Fruit fly (Drosophila melanogaster): ENCODE measurements around the gene Dpm1.

Dpm1 gene

dm6 chr2L:19533247-19533646, 7.1 kb upstream of the Dpm1 start, which contains the start of gene CG33116 (continued):
- TF ChIP-seq CG6163 (GFP tag; IDR thresholded peaks at IDR 0.05) (peak; percentile 85), Hr38 (GFP tag; optimal IDR thresholded peaks at IDR 0.05) (peak; percentile 3), CG8319 (GFP tag; optimal IDR thresholded peaks at IDR 0.05) (peak; percentile 60), esn (GFP tag; optimal IDR thresholded peaks at IDR 0.05) (peak; percentile 89), CG6792 (GFP tag; optimal IDR thresholded peaks at IDR 0.05) (peak; percentile 79), vri (GFP tag; optimal IDR thresholded peaks at IDR 0.05) (peak; percentile 88), Ets96B (tag; optimal IDR thresholded peaks at IDR 0.05) (peak; percentile 73), Smox (GFP tag; optimal IDR thresholded peaks at IDR 0.05) (peak; percentile 81), Hr4 (GFP tag; optimal IDR thresholded peaks at IDR 0.05) (peak; percentile 92), OdsH (GFP tag; optimal IDR thresholded peaks at IDR 0.05) (peak; percentile 88), CG6808 (GFP tag; optimal IDR thresholded peaks at IDR 0.05) (peak; percentile 76), CG8119 (GFP tag; IDR thresholded peaks at IDR 0.05) (peak; percentile 83), CG34406 (GFP tag; optimal IDR thresholded peaks at IDR 0.05) (peak; percentile 75), CG3919 (GFP tag; optimal IDR thresholded peaks at IDR 0.05) (peak; percentile 92), CG8632 (GFP tag; optimal IDR thresholded peaks at IDR 0.05) (peak; percentile 74), achi (GFP tag; optimal IDR thresholded peaks at IDR 0.05) (peak; percentile 85), Sox102F (GFP tag; optimal IDR thresholded peaks at IDR 0.05) (peak; percentile 88), Met (GFP tag; optimal IDR thresholded peaks at IDR 0.05) (peak; percentile 88), CG6854 (GFP tag; optimal IDR thresholded peaks at IDR 0.05) (peak; percentile 71), Sox15 (GFP tag; optimal IDR thresholded peaks at IDR 0.05) (peak; percentile 61), Sox14 (GFP tag; optimal IDR thresholded peaks at IDR 0.05) (peak; percentile 87), CG11902 (GFP tag; optimal IDR thresholded peaks at IDR 0.05) (peak; percentile 57), CG15336 (GFP tag; IDR thresholded peaks at IDR 0.05) (peak; percentile 89), lz (GFP tag; optimal IDR thresholded peaks at IDR 0.05) (peak; percentile 87), salr (GFP tag; optimal IDR thresholded peaks at IDR 0.05) (peak; percentile 64 to 84), fd85E (GFP tag; optimal IDR thresholded peaks at IDR 0.05) (peak; percentile 69), Lpt (GFP tag; optimal IDR thresholded peaks at IDR 0.05) (peak; percentile 80), CG1621 (tag; optimal IDR thresholded peaks at IDR 0.05) (peak; percentile 77), svp (GFP tag) (peak; percentile 90)

dm6 chr2L:19530092-19530491, 3.9 kb upstream of the Dpm1 start, which contains the start of gene CG10165:
CG10165 (minus strand) TSS chr2L:19530305.
- peak; percentile 61 for TF ChIP-seq dsx (GFP tag; optimal IDR thresholded peaks at IDR 0.05; ENCODE audit: poor library complexity, severe bottlenecking)
- TF ChIP-seq fkh (GFP tag; optimal IDR thresholded peaks at IDR 0.05): peak; percentile 81
- TF ChIP-seq dac (GFP tag; optimal IDR thresholded peaks at IDR 0.05): no peak

- TF ChIP-seq CG7368 (GFP tag; optimal IDR thresholded peaks at IDR 0.05) (peak; percentile 90), Eip78C (GFP tag) (peak; percentile 99), CG10631 (GFP tag; optimal IDR thresholded peaks at IDR 0.05) (peak; percentile 96), ss (GFP tag; optimal IDR thresholded peaks at IDR 0.05) (peak; percentile 94), CG31627 (GFP tag; optimal IDR thresholded peaks at IDR 0.05) (peak; percentile 64), CG6276 (GFP tag; optimal IDR thresholded peaks at IDR 0.05) (peak; percentile 99), salr (GFP tag; optimal IDR thresholded peaks at IDR 0.05) (peak; percentile 89 to 97), Sox102F (GFP tag; optimal IDR thresholded peaks at IDR 0.05) (peak; percentile 54), net (GFP tag; optimal IDR thresholded peaks at IDR 0.05) (peak; percentile 97), pdm3 (GFP tag; optimal IDR thresholded peaks at IDR 0.05) (peak; percentile 97), cyc (GFP tag; optimal IDR thresholded peaks at IDR 0.05) (peak; percentile 60), acj6 (GFP tag; optimal IDR thresholded peaks at IDR 0.05) (peak; percentile 94), CG3032 (tag; optimal IDR thresholded peaks at IDR 0.05) (peak; percentile 93), CG3919 (GFP tag; optimal IDR thresholded peaks at IDR 0.05) (peak; percentile 97), CG15336 (GFP tag; IDR thresholded peaks at IDR 0.05) (peak; percentile 100), CG10669 (GFP tag; optimal IDR thresholded peaks at IDR 0.05) (peak; percentile 94), Eip75B (GFP tag; optimal IDR thresholded peaks at IDR 0.05) (peak; percentile 95), achi (GFP tag; optimal IDR thresholded peaks at IDR 0.05) (peak; percentile 97), dac (GFP tag; optimal IDR thresholded peaks at IDR 0.05) (peak; percentile 97), CG9139 (GFP tag; optimal IDR thresholded peaks at IDR 0.05) (peak; percentile 93), CG11762 (GFP tag; optimal IDR thresholded peaks at IDR 0.05; ENCODE audit: insufficient read depth) (peak; percentile 93), Hr38 (GFP tag; optimal IDR thresholded peaks at IDR 0.05) (peak; percentile 33), spab (GFP tag; optimal IDR thresholded peaks at IDR 0.05) (peak; percentile 92), CG6792 (GFP tag; optimal IDR thresholded peaks at IDR 0.05) (peak; percentile 91), dsx (GFP tag; optimal IDR thresholded peaks at IDR 0.05; ENCODE audit: poor library complexity, severe bottlenecking) (peak; percentile 97), eg (GFP tag; IDR thresholded peaks at IDR 0.05) (peak; percentile 100)
These were observed 2.1 kb upstream of the Dpm1 start for dm6 chr2L:19528308-19528707.

Data from whole organism, prepupa.